Worm (Caenorhabditis elegans) whole organism, late embryonic: Measurements from ENCODE around the gene F19G12.3.
"Not testable (repeated sequence)": the region's sequence is repeated elsewhere in the genome, so short reads cannot be mapped to it uniquely, and the experiment has no call there.

ENCODE experiments used
- ama-1 ChIP-seq: fragments of 150-350 bp; optimal IDR thresholded peaks from 2 replicates; lab custom pipeline; 2014
- ceh-24 ChIP-seq: sonication (generic microtip); optimal IDR thresholded peaks from 2 replicates; lab custom pipeline; 2016; ENCODE audit warnings: mild to moderate bottlenecking, missing genetic modification characterization, missing compliant biosample characterization
- ceh-30 ChIP-seq: fragments of 150-350 bp; optimal IDR thresholded peaks from 2 replicates; lab custom pipeline; 2014; ENCODE audit warnings: missing biosample characterization, missing genetic modification characterization
- ceh-45 ChIP-seq: fragments of 200-800 bp; sonication (Bioruptor generic); IDR thresholded peaks from 2 replicates; pipeline ENCODE4 v1.3.6; 2022; ENCODE audit warnings: missing genetic modification reagents, missing genetic modification characterization, missing compliant biosample characterization
- hlh-13 ChIP-seq: fragments of 200-800 bp; sonication (Bioruptor generic); optimal IDR thresholded peaks from 2 replicates; lab custom pipeline; 2018; ENCODE audit warnings: mild to moderate bottlenecking, missing genetic modification characterization, missing compliant biosample characterization
- npax-4 ChIP-seq: sonication (generic microtip); optimal IDR thresholded peaks from 2 replicates; lab custom pipeline; 2016; ENCODE audit warnings: missing genetic modification characterization, missing compliant biosample characterization
- pha-4 ChIP-seq: fragments of 150-350 bp; optimal IDR thresholded peaks from 2 replicates; lab custom pipeline; 2018; ENCODE audit warnings: missing biosample characterization, missing genetic modification reagents, missing genetic modification characterization
- syd-9 ChIP-seq: sonication (generic microtip); optimal IDR thresholded peaks from 2 replicates; lab custom pipeline; 2016; ENCODE audit warnings: mild to moderate bottlenecking, missing genetic modification characterization, moderate library complexity, missing compliant biosample characterization
- tbx-2 ChIP-seq: sonication (generic microtip); optimal IDR thresholded peaks from 2 replicates; lab custom pipeline; 2016; ENCODE audit warnings: missing genetic modification characterization, missing compliant biosample characterization

- not testable (repeated sequence) for TF ChIP-seq tbx-2 (tag; lab: Kevin White, UChicago); syd-9 (tag; lab: Kevin White, UChicago); ceh-45; ama-1; npax-4 (tag; lab: Kevin White, UChicago); pha-4 (tag; lab: Kevin White, UChicago); ceh-24; hlh-13 (GFP tag; lab: Kevin White, UChicago); ceh-30 (tag; lab: Kevin White, UChicago)
Measured at ce11 chrX:1375071-1375470, 49.5 kb upstream of the F19G12.3 start.
